Worm (Caenorhabditis elegans) whole organism, mixed stage, embryonic: ENCODE results near the gene kin-4.

Experiments
- snpc-4 ChIP-seq: fragments of 150-350 bp; optimal IDR thresholded peaks from 2 replicates; lab custom pipeline; 2014; ENCODE audit warnings: missing biosample characterization, missing genetic modification characterization
- unc-62 ChIP-seq: fragments of 150-350 bp; optimal IDR thresholded peaks from 2 replicates; lab custom pipeline; 2014; ENCODE audit warnings: missing biosample characterization, missing genetic modification reagents, missing genetic modification characterization
- zip-8 ChIP-seq: fragments of 150-350 bp; optimal IDR thresholded peaks from 2 replicates; lab custom pipeline; 2014; ENCODE audit warnings: missing biosample characterization, missing genetic modification characterization

ce11 chrIV:11486859-11487258 is 61.3 kb downstream of the kin-4 start:
- TF ChIP-seq snpc-4 (tag; lab: Kevin White, UChicago) = no peak
- TF ChIP-seq zip-8 (tag; lab: Kevin White, UChicago) = no peak
- no peak for TF ChIP-seq unc-62
